Worm (Caenorhabditis elegans) whole organism, young adult: ENCODE measurements around the gene hlh-4.

Source experiments
- B0035.1 ChIP-seq: sonication (generic microtip); optimal IDR thresholded peaks from 2 replicates; lab custom pipeline; 2016; ENCODE audit warnings: missing genetic modification characterization, mild to moderate bottlenecking, missing compliant biosample characterization, missing genotype, missing genetic modification reagents
- B0261.1 ChIP-seq: sonication (generic microtip); optimal IDR thresholded peaks from 2 replicates; lab custom pipeline; 2016; ENCODE audit warnings: mild to moderate bottlenecking, missing genetic modification characterization, moderate library complexity, missing compliant biosample characterization
- C06A6.2 ChIP-seq: fragments of 200-800 bp; sonication (Bioruptor generic); conservative IDR thresholded peaks from 2 replicates; pipeline ENCODE4 v1.3.6; 2022; ENCODE audit warnings: missing genetic modification characterization, missing compliant biosample characterization
- F10E7.11 ChIP-seq: sonication (generic microtip); optimal IDR thresholded peaks from 2 replicates; lab custom pipeline; 2017; ENCODE audit warnings: mild to moderate bottlenecking, missing genetic modification characterization, moderate library complexity, missing compliant biosample characterization
- F33H1.4 ChIP-seq: fragments of 200-800 bp; sonication (Bioruptor generic); IDR thresholded peaks from 2 replicates; pipeline ENCODE4 v1.3.6; 2022; ENCODE audit warnings: missing genetic modification reagents, missing genetic modification characterization, missing compliant biosample characterization
- Y53F4B.3 ChIP-seq: fragments of 200-800 bp; sonication (Bioruptor generic); IDR thresholded peaks from 2 replicates; pipeline ENCODE4 v1.3.6; 2022; ENCODE audit warnings: missing genetic modification reagents, missing genetic modification characterization, missing compliant biosample characterization
- Y53G8AR.9 ChIP-seq: fragments of 200-800 bp; sonication (Bioruptor generic); conservative IDR thresholded peaks from 2 replicates; pipeline ENCODE4 v1.3.6; 2022; ENCODE audit warnings: missing genetic modification reagents, missing genetic modification characterization, missing compliant biosample characterization
- Y56A3A.18 ChIP-seq: fragments of 200-800 bp; sonication (Bioruptor generic); IDR thresholded peaks from 2 replicates; pipeline ENCODE4 v1.3.6; 2022; ENCODE audit warnings: missing genetic modification reagents, missing genetic modification characterization, missing compliant biosample characterization
- Y95B8A.8 ChIP-seq: fragments of 200-800 bp; sonication (Bioruptor generic); IDR thresholded peaks from 2 replicates; pipeline ENCODE4 v1.3.6; 2022; ENCODE audit warnings: missing genetic modification reagents, missing genetic modification characterization, missing compliant biosample characterization
- athp-1 ChIP-seq: sonication (generic microtip); optimal IDR thresholded peaks from 2 replicates; lab custom pipeline; 2017; ENCODE audit warnings: mild to moderate bottlenecking, missing genetic modification characterization, missing compliant biosample characterization
- attf-3 ChIP-seq: fragments of 200-800 bp; sonication (Bioruptor generic); conservative IDR thresholded peaks from 2 replicates; pipeline ENCODE4 v1.3.6; 2022; ENCODE audit warnings: missing genetic modification reagents, missing genetic modification characterization, missing compliant biosample characterization
- attf-5 ChIP-seq: fragments of 200-800 bp; sonication (Bioruptor generic); optimal IDR thresholded peaks from 2 replicates; lab custom pipeline; 2018; ENCODE audit warnings: mild to moderate bottlenecking, missing genetic modification characterization, missing compliant biosample characterization
- ceh-79 ChIP-seq: sonication (generic microtip); optimal IDR thresholded peaks from 2 replicates; lab custom pipeline; 2017; ENCODE audit warnings: mild to moderate bottlenecking, missing genetic modification characterization, missing compliant biosample characterization
- egl-18 ChIP-seq: fragments of 200-800 bp; sonication (Bioruptor generic); IDR thresholded peaks from 2 replicates; pipeline ENCODE4 v1.3.6; 2022; ENCODE audit warnings: missing genetic modification reagents, missing genetic modification characterization, missing compliant biosample characterization
- egl-44 ChIP-seq: fragments of 200-800 bp; sonication (Bioruptor generic); IDR thresholded peaks from 2 replicates; pipeline ENCODE4 v1.3.6; 2022; ENCODE audit warnings: missing genetic modification reagents, missing genetic modification characterization, missing compliant biosample characterization
- egrh-3 ChIP-seq: fragments of 200-800 bp; sonication (Bioruptor generic); IDR thresholded peaks from 2 replicates; pipeline ENCODE4 v1.3.6; 2022; ENCODE audit warnings: missing genetic modification reagents, missing genetic modification characterization, missing compliant biosample characterization
- fkh-3 ChIP-seq: sonication (generic microtip); optimal IDR thresholded peaks from 2 replicates; lab custom pipeline; 2016; ENCODE audit warnings: mild to moderate bottlenecking, missing genetic modification characterization, missing compliant biosample characterization
- hlh-26 ChIP-seq: fragments of 200-800 bp; sonication (Bioruptor generic); conservative IDR thresholded peaks from 2 replicates; pipeline ENCODE4 v1.3.6; 2022; ENCODE audit warnings: missing genetic modification reagents, missing genetic modification characterization, missing compliant biosample characterization
- hmg-20 ChIP-seq: fragments of 200-800 bp; sonication (Bioruptor generic); IDR thresholded peaks from 2 replicates; pipeline ENCODE4 v1.3.6; 2022; ENCODE audit warnings: missing genetic modification reagents, missing genetic modification characterization, missing compliant biosample characterization
- hsf-1 ChIP-seq: fragments of 200-800 bp; sonication (Bioruptor generic); IDR thresholded peaks from 2 replicates; pipeline ENCODE4 v1.3.6; 2022; ENCODE audit warnings: missing genetic modification reagents, missing genetic modification characterization, missing compliant biosample characterization
- let-526 ChIP-seq: fragments of 200-800 bp; sonication (Bioruptor generic); IDR thresholded peaks from 2 replicates; pipeline ENCODE4 v1.3.6; 2022; ENCODE audit warnings: missing genetic modification reagents, missing genetic modification characterization, missing compliant biosample characterization
- lin-35 ChIP-seq, 3 experiments: fragments of 150-350 bp in 2 of 3; sonication (generic microtip) in 1 of 3; optimal IDR thresholded peaks; 2 replicates each; lab custom pipeline; 2014 to 2018; ENCODE audit warnings: missing biosample characterization in 3 of 3, missing genetic modification characterization in 3 of 3, missing genetic modification reagents in 3 of 3
- madf-8 ChIP-seq: fragments of 200-800 bp; sonication (Bioruptor generic); conservative IDR thresholded peaks from 2 replicates; pipeline ENCODE4 v1.3.6; 2022; ENCODE audit warnings: missing genetic modification reagents, missing genetic modification characterization, missing compliant biosample characterization
- mes-4 ChIP-seq: sonication (generic microtip); optimal IDR thresholded peaks from 2 replicates; lab custom pipeline; 2016; ENCODE audit warnings: missing genotype, missing genetic modification characterization, missing compliant biosample characterization
- mxl-1 ChIP-seq: sonication (generic microtip); optimal IDR thresholded peaks from 2 replicates; lab custom pipeline; 2016; ENCODE audit warnings: missing genetic modification characterization, missing compliant biosample characterization
- nfya-1 ChIP-seq: sonication (generic microtip); optimal IDR thresholded peaks from 2 replicates; lab custom pipeline; 2017; ENCODE audit warnings: antibody characterized with exemption, missing compliant biosample characterization, missing genetic modification characterization, borderline replicate concordance; ENCODE audit not compliant: insufficient read depth
- nfya-2 ChIP-seq: fragments of 200-800 bp; sonication (Bioruptor generic); IDR thresholded peaks from 2 replicates; pipeline ENCODE4 v1.3.6; 2022; ENCODE audit warnings: missing genetic modification reagents, missing genetic modification characterization, missing compliant biosample characterization
- nfyb-1 ChIP-seq: fragments of 200-800 bp; sonication (Bioruptor generic); IDR thresholded peaks from 2 replicates; pipeline ENCODE4 v1.3.6; 2022; ENCODE audit warnings: missing genetic modification reagents, missing genetic modification characterization, missing compliant biosample characterization
- nhr-120 ChIP-seq: fragments of 200-800 bp; sonication (Bioruptor generic); IDR thresholded peaks from 2 replicates; pipeline ENCODE4 v1.3.6; 2022; ENCODE audit warnings: missing genetic modification characterization, missing compliant biosample characterization
- pha-4 ChIP-seq: fragments of 150-350 bp; sonication (generic microtip); optimal IDR thresholded peaks from 2 replicates; lab custom pipeline; 2014; ENCODE audit warnings: missing biosample characterization, missing genetic modification reagents, missing genetic modification characterization
- rcor-1 ChIP-seq: fragments of 200-800 bp; sonication (Bioruptor generic); IDR thresholded peaks from 2 replicates; pipeline ENCODE4 v1.3.6; 2022; ENCODE audit warnings: missing genetic modification reagents, missing genetic modification characterization, missing compliant biosample characterization
- snpc-1.1 ChIP-seq: sonication (generic microtip); optimal IDR thresholded peaks from 2 replicates; lab custom pipeline; 2017; ENCODE audit warnings: missing genetic modification characterization, mild to moderate bottlenecking, missing compliant biosample characterization, antibody characterized with exemption, moderate library complexity, missing genotype, missing genetic modification reagents; ENCODE audit not compliant: insufficient read depth
- tbx-9 ChIP-seq: sonication (generic microtip); optimal IDR thresholded peaks from 2 replicates; lab custom pipeline; 2016; ENCODE audit warnings: borderline replicate concordance, missing genetic modification characterization, inconsistent platforms, missing compliant biosample characterization
- ztf-22 ChIP-seq: fragments of 200-800 bp; sonication (Bioruptor generic); optimal IDR thresholded peaks from 2 replicates; lab custom pipeline; 2018; ENCODE audit warnings: mild to moderate bottlenecking, missing genetic modification characterization, moderate library complexity, missing compliant biosample characterization
- ztf-28 ChIP-seq: fragments of 200-800 bp; sonication (Bioruptor generic); IDR thresholded peaks from 2 replicates; pipeline ENCODE4 v1.3.6; 2022; ENCODE audit warnings: missing genetic modification reagents, missing genetic modification characterization, missing compliant biosample characterization
- ztf-3 ChIP-seq: fragments of 200-800 bp; sonication (Bioruptor generic); optimal IDR thresholded peaks from 2 replicates; lab custom pipeline; 2018; ENCODE audit warnings: mild to moderate bottlenecking, missing genetic modification characterization, missing compliant biosample characterization

The hlh-4 gene

DNA sequence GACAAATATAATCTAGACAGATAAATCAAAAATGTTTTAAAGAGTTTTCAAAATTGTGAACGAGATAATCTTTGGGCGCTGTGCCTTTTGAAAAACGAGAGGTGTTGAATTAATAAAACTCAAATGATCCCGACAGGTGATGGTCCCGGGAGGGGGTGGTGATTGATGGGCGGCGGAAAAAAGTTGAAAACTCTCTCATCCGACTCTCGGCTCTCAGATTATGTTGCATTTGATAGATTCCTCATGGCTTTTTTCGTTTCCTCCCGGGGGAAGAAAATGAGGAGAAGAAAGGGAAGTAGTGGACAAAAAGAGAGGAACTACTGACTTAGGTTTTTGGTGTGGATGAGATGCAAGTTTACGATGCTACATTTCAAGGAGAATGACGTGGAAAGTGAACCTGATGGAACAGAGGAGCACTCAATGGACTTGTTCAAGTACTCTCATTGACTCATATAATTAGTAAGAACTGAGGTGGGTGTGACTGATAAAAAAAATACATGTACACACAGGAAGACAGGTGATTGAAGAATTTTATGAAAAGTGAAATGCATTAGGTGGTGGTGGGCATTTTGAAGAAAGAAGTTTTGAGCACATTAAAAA lies 7.4 kb downstream of the hlh-4 start:
- no peak for TF ChIP-seq nfyb-1
- no peak for TF ChIP-seq tbx-9 (tag; lab: Kevin White, UChicago)
- no peak for TF ChIP-seq F33H1.4 (GFP tag; lab: Robert Waterston, UW)
- TF ChIP-seq B0035.1: no peak
- TF ChIP-seq Y53G8AR.9: no peak
- no peak for TF ChIP-seq let-526 (GFP tag; lab: Robert Waterston, UW)
- no peak for TF ChIP-seq nhr-120 (GFP tag; lab: Robert Waterston, UW)
- no peak for TF ChIP-seq madf-8 (GFP tag; lab: Robert Waterston, UW)
- TF ChIP-seq mxl-1 (tag; lab: Kevin White, UChicago): no peak
- TF ChIP-seq rcor-1: no peak
- TF ChIP-seq athp-1 (tag; lab: Kevin White, UChicago): no peak
- no peak for TF ChIP-seq ztf-22 (GFP tag; lab: Kevin White, UChicago)
- no peak for TF ChIP-seq fkh-3 (tag; lab: Kevin White, UChicago)

ce11 chrIII:9730407-9730806 lies 8.4 kb downstream of the hlh-4 start:
- TF ChIP-seq egrh-3 (GFP tag; lab: Robert Waterston, UW) (no peak), ztf-3 (GFP tag; lab: Kevin White, UChicago) (no peak), F10E7.11 (tag; lab: Kevin White, UChicago) (no peak), snpc-1.1 (tag; lab: Kevin White, UChicago) (no peak), nfyb-1 (no peak), mes-4 (tag; lab: Kevin White, UChicago) (no peak), B0261.1 (tag; lab: Kevin White, UChicago) (no peak), attf-5 (GFP tag; lab: Kevin White, UChicago) (no peak), nfya-1 (tag; lab: Kevin White, UChicago) (no peak)
- TF ChIP-seq, all 124 proteins: peak for 0

DNA sequence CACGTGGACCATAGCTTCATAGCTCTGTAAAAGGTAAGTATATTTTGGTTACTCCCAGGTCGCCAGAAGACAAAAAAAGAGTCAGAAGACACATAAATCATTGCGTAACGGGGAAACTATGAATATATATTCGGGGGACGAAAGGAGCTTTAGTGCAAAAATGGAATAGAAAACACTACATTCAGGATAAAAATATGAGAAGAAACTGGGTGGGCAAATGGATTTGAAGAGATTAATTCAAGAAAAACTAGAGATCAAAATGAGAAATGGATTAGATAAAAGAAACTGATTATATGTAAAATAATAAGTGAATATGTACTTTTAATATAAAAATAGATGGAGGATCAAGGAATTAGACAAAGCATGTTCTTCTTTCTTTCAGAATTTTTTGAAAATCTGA lies 11.4 kb downstream of the hlh-4 start, which contains the start of gene C07A9.12:
Gene C07A9.12 (minus strand): TSS at position 101 of the 400 bp plus-strand sequence.
- no peak for TF ChIP-seq pha-4 (tag; lab: Kevin White, UChicago)
- no peak for TF ChIP-seq hmg-20 (GFP tag; lab: Robert Waterston, UW)
- no peak for TF ChIP-seq attf-3 (GFP tag; lab: Robert Waterston, UW)
- TF ChIP-seq snpc-1.1 (tag; lab: Kevin White, UChicago): no peak
- no peak for TF ChIP-seq hlh-26
- no peak for TF ChIP-seq Y53F4B.3 (GFP tag; lab: Robert Waterston, UW)
- TF ChIP-seq egl-44 (GFP tag; lab: Robert Waterston, UW): no peak
- TF ChIP-seq C06A6.2 (GFP tag; lab: Robert Waterston, UW): no peak
- no peak for TF ChIP-seq ceh-79 (tag; lab: Kevin White, UChicago)
- no peak for TF ChIP-seq Y95B8A.8
- TF ChIP-seq egl-18: no peak
- TF ChIP-seq athp-1 (tag; lab: Kevin White, UChicago): no peak
- no peak for TF ChIP-seq lin-35 (GFP tag; optimal IDR thresholded peaks at IDR 0.05; lab: Kevin White, UChicago)
- no peak for TF ChIP-seq hsf-1 (GFP tag; lab: Robert Waterston, UW)
- TF ChIP-seq Y56A3A.18: no peak
- TF ChIP-seq ztf-28 (GFP tag; lab: Robert Waterston, UW): no peak
- TF ChIP-seq nfya-2 (GFP tag; lab: Robert Waterston, UW): no peak
- TF ChIP-seq, all 124 proteins: peak for 0
